Worm (Caenorhabditis elegans): ENCODE data around the gene oac-51.

The oac-51 gene

ce11 chrIV:4336139-4336851 lies at the start of gene oac-51, which contains the start of gene W03B1.3:
TSS of gene oac-51 (plus strand) at chrIV:4336801.
TSS of gene W03B1.3 (minus strand) at chrIV:4336239.
- TF ChIP-seq fkh-6 (tag; optimal IDR thresholded peaks at IDR 0.05) (no peak), npax-4 (tag; optimal IDR thresholded peaks at IDR 0.05) (no peak), nhr-11 (tag; optimal IDR thresholded peaks at IDR 0.05) (no peak), sox-2 (GFP tag; IDR thresholded peaks at IDR 0.05) (no peak), sdc-2 (tag; optimal IDR thresholded peaks at IDR 0.05) (no peak), ceh-24 (tag; optimal IDR thresholded peaks at IDR 0.05) (no peak), ceh-34 (tag; optimal IDR thresholded peaks at IDR 0.05) (no peak), odd-2 (tag; optimal IDR thresholded peaks at IDR 0.05) (no peak), ceh-31 (tag; optimal IDR thresholded peaks at IDR 0.05) (no peak), lim-6 (tag; optimal IDR thresholded peaks at IDR 0.05) (no peak), unc-3 (GFP tag; conservative IDR thresholded peaks at IDR 0.05) (no peak), unc-3 (tag; optimal IDR thresholded peaks at IDR 0.05) (no peak), pax-1 (tag; optimal IDR thresholded peaks at IDR 0.05) (no peak), pros-1 (tag; optimal IDR thresholded peaks at IDR 0.05) (no peak), hlh-15 (tag; optimal IDR thresholded peaks at IDR 0.05) (no peak), elt-4 (tag; optimal IDR thresholded peaks at IDR 0.05) (no peak)

- TF ChIP-seq ceh-6 (GFP tag; optimal IDR thresholded peaks at IDR 0.05), result no peak
Measured at ce11 chrIV:4288332-4288731, 48.3 kb upstream of the oac-51 start, which contains the start of gene srv-4. TSS of gene srv-4 (minus strand) at chrIV:4288432.

- TF ChIP-seq ceh-6 (GFP tag; optimal IDR thresholded peaks at IDR 0.05) (no peak), ahr-1 (tag; optimal IDR thresholded peaks at IDR 0.05) (no peak), pha-2 (tag; optimal IDR thresholded peaks at IDR 0.05) (no peak), F13H6.1 (tag; optimal IDR thresholded peaks at IDR 0.05) (no peak)
Measured at ce11 chrIV:4289267-4289666, 47.3 kb upstream of the oac-51 start, which contains the start of gene F15E6.5. TSS of gene F15E6.5 (plus strand) at chrIV:4289567.

ce11 chrIV:4290472-4290871 lies 46.1 kb upstream of the oac-51 start, which contains the start of gene dct-7:
TSS of gene dct-7 (minus strand) at chrIV:4290572.
- TF ChIP-seq ets-4 (tag; optimal IDR thresholded peaks at IDR 0.05), result no peak
- no peak for TF ChIP-seq ceh-48 (tag; optimal IDR thresholded peaks at IDR 0.05)
- TF ChIP-seq lin-11 (tag; optimal IDR thresholded peaks at IDR 0.05), result no peak
- no peak for TF ChIP-seq rnt-1 (tag; optimal IDR thresholded peaks at IDR 0.05)
- TF ChIP-seq ceh-6 (GFP tag; optimal IDR thresholded peaks at IDR 0.05), result no peak
- TF ChIP-seq fkh-10 (GFP tag; optimal IDR thresholded peaks at IDR 0.05), result no peak
- TF ChIP-seq syd-9 (tag; optimal IDR thresholded peaks at IDR 0.05), result no peak
- TF ChIP-seq ahr-1 (tag; optimal IDR thresholded peaks at IDR 0.05), result no peak
- TF ChIP-seq fkh-6 (tag; optimal IDR thresholded peaks at IDR 0.05), result no peak
- no peak for TF ChIP-seq pha-4 (tag; optimal IDR thresholded peaks at IDR 0.05)
- TF ChIP-seq tbx-7 (tag; optimal IDR thresholded peaks at IDR 0.05), result no peak
- TF ChIP-seq ceh-31 (tag; optimal IDR thresholded peaks at IDR 0.05), result no peak

- TF ChIP-seq dve-1 (tag; optimal IDR thresholded peaks at IDR 0.05), result no peak
- TF ChIP-seq che-1 (tag; optimal IDR thresholded peaks at IDR 0.05), result no peak
- no peak for TF ChIP-seq lim-6 (tag; optimal IDR thresholded peaks at IDR 0.05)
- TF ChIP-seq fkh-6 (tag; optimal IDR thresholded peaks at IDR 0.05), result no peak
- no peak for TF ChIP-seq C38D4.7 (GFP tag; optimal IDR thresholded peaks at IDR 0.05)
Measured at ce11 chrIV:4291174-4291573, 45.4 kb upstream of the oac-51 start, which contains the start of gene F15E6.4. TSS of gene F15E6.4 (plus strand) at chrIV:4291474.

- TF ChIP-seq ceh-30 (tag; optimal IDR thresholded peaks at IDR 0.05) (no peak), dve-1 (tag; optimal IDR thresholded peaks at IDR 0.05) (no peak), eyg-1 (tag; optimal IDR thresholded peaks at IDR 0.05) (no peak), K09A11.1 (tag; optimal IDR thresholded peaks at IDR 0.05; ENCODE audit: insufficient read depth) (no peak), K02D7.2 (tag; optimal IDR thresholded peaks at IDR 0.05) (no peak), unc-86 (tag; optimal IDR thresholded peaks at IDR 0.05) (no peak), lin-11 (tag; optimal IDR thresholded peaks at IDR 0.05) (no peak), ref-2 (tag; optimal IDR thresholded peaks at IDR 0.05) (no peak)
Measured at ce11 chrIV:4292569-4292968, 44.0 kb upstream of the oac-51 start, which contains the start of gene F15E6.10. TSS of gene F15E6.10 (plus strand) at chrIV:4292869.
